ENCODE assay signal across 2 fruit fly cellular contexts in the genomic region with DNA sequence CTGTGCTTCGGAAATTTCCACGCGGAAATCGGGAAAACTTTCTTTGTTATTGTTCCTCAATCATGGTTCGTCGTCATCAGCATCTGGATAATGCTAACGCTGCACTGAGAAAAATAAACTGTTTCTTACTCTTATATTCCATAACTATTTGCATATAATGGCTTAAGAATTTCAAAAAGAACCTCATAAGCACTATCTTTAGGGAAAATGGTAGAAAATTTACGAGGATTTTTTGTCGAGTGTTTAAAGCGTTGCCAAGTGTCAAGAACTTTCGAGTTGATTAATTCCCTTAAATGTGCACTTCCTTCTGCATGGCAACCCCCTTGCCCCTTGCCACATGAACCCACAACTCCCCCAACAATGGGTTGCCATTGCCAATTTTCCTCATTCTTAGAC.
TF ChIP-seq lines count a peak whose summit lies in the region.

No protein-coding gene starts in this region.

TF ChIP-seq in whole organism, embryonic, 481 proteins besides CTCF, POLR2A, EP300 and RAD21 (continued from another document and continues in another):
- TF ChIP-seq CG1792 (GFP tag; optimal IDR thresholded peaks at IDR 0.05; lab: Kevin White, UChicago) (no peak), Asciz (GFP tag; optimal IDR thresholded peaks at IDR 0.05; lab: Kevin White, UChicago) (peak; percentile 46), B-H2 (GFP tag; optimal IDR thresholded peaks at IDR 0.05; lab: Kevin White, UChicago) (no peak), CG5245 (GFP tag; optimal IDR thresholded peaks at IDR 0.05; lab: Kevin White, UChicago) (no peak), nerfin-1 (tag; optimal IDR thresholded peaks at IDR 0.05; lab: Kevin White, UChicago) (no peak), row (GFP tag; IDR thresholded peaks at IDR 0.05; lab: Robert Waterston, UW) (no peak), CG8359 (GFP tag; optimal IDR thresholded peaks at IDR 0.05; lab: Kevin White, UChicago; ENCODE audit: borderline replicate concordance) (no peak), pfk (GFP tag; optimal IDR thresholded peaks at IDR 0.05; lab: Kevin White, UChicago) (no peak), al (GFP tag; IDR thresholded peaks at IDR 0.05; lab: Robert Waterston, UW) (no peak), CG14710 (tag; optimal IDR thresholded peaks at IDR 0.05; lab: Kevin White, UChicago) (peak; percentile 38), toy (GFP tag; IDR thresholded peaks at IDR 0.05; lab: Robert Waterston, UW) (no peak), CG4282 (GFP tag; optimal IDR thresholded peaks at IDR 0.05; lab: Kevin White, UChicago) (no peak), CG15514 (GFP tag; optimal IDR thresholded peaks at IDR 0.05; lab: Kevin White, UChicago) (no peak), sima (GFP tag; optimal IDR thresholded peaks at IDR 0.05; lab: Kevin White, UChicago) (peak; percentile 31), mam (GFP tag; optimal IDR thresholded peaks at IDR 0.05; lab: Kevin White, UChicago) (peak; percentile 25), tin (GFP tag; optimal IDR thresholded peaks at IDR 0.05; lab: Kevin White, UChicago) (peak; percentile 46), CG12942 (GFP tag; optimal IDR thresholded peaks at IDR 0.05; lab: Kevin White, UChicago) (peak; percentile 33), CG31365 (tag; optimal IDR thresholded peaks at IDR 0.05; lab: Kevin White, UChicago) (no peak), hb (GFP tag; IDR thresholded peaks at IDR 0.05; lab: Robert Waterston, UW; ENCODE audit: partially characterized antibody) (no peak), Mad (GFP tag; optimal IDR thresholded peaks at IDR 0.05; lab: Kevin White, UChicago) (peak; percentile 12), tup (GFP tag; optimal IDR thresholded peaks at IDR 0.05; lab: Kevin White, UChicago) (no peak), CG9215 (GFP tag; IDR thresholded peaks at IDR 0.05; lab: Robert Waterston, UW) (no peak; the same call in 1 of the 2 replicates), CG10267 (tag; optimal IDR thresholded peaks at IDR 0.05; lab: Kevin White, UChicago) (peak; percentile 31), peb (GFP tag; IDR thresholded peaks at IDR 0.05; lab: Robert Waterston, UW) (no peak), NC2β (GFP tag; optimal IDR thresholded peaks at IDR 0.05; lab: Kevin White, UChicago) (peak; percentile 55), Max (GFP tag; optimal IDR thresholded peaks at IDR 0.05; lab: Kevin White, UChicago) (no peak), pum (GFP tag; optimal IDR thresholded peaks at IDR 0.05; lab: Kevin White, UChicago) (peak; percentile 32), MBD-R2 (GFP tag; IDR thresholded peaks at IDR 0.05; lab: Robert Waterston, UW) (no peak), jing (GFP tag; optimal IDR thresholded peaks at IDR 0.05; lab: Kevin White, UChicago) (peak; percentile 45), CG10321 (GFP tag; IDR thresholded peaks at IDR 0.05; lab: Robert Waterston, UW) (no peak), CG6654 (GFP tag; optimal IDR thresholded peaks at IDR 0.05; lab: Kevin White, UChicago) (peak; percentile 44), CG17802 (tag; optimal IDR thresholded peaks at IDR 0.05; lab: Kevin White, UChicago) (peak; percentile 41), Ets65A (GFP tag; lab: Kevin White, UChicago) (peak; percentile 91), danr (GFP tag; IDR thresholded peaks at IDR 0.05; lab: Robert Waterston, UW) (no peak), CG17612 (GFP tag; IDR thresholded peaks at IDR 0.05; lab: Robert Waterston, UW) (no peak), az2 (GFP tag; optimal IDR thresholded peaks at IDR 0.05; lab: Kevin White, UChicago) (peak; percentile 69), GATAe (GFP tag; conservative IDR thresholded peaks at IDR 0.05; lab: Robert Waterston, UW) (no peak), exex (tag; optimal IDR thresholded peaks at IDR 0.05; lab: Kevin White, UChicago) (no peak), CG34422 (GFP tag; IDR thresholded peaks at IDR 0.05; lab: Robert Waterston, UW) (peak; percentile 37; the same call in 1 of the 3 replicates), CG11696 (GFP tag; IDR thresholded peaks at IDR 0.05; lab: Robert Waterston, UW) (no peak), Ptx1 (GFP tag; IDR thresholded peaks at IDR 0.05; lab: Robert Waterston, UW) (peak; percentile 53), Sin3A (optimal IDR thresholded peaks at IDR 0.05; lab: Kevin White, UChicago) (no peak), Tbp (GFP tag; optimal IDR thresholded peaks at IDR 0.05; lab: Kevin White, UChicago) (no peak), TFAM (GFP tag; optimal IDR thresholded peaks at IDR 0.05; lab: Kevin White, UChicago) (no peak), pros (GFP tag; optimal IDR thresholded peaks at IDR 0.05; lab: Kevin White, UChicago) (no peak), ems (GFP tag; optimal IDR thresholded peaks at IDR 0.05; lab: Kevin White, UChicago) (no peak), mld (GFP tag; IDR thresholded peaks at IDR 0.05; lab: Robert Waterston, UW; ENCODE audit: partially characterized antibody) (no peak), Antp (GFP tag; optimal IDR thresholded peaks at IDR 0.05; lab: Kevin White, UChicago) (peak; percentile 56), trh (GFP tag; optimal IDR thresholded peaks at IDR 0.05; lab: Kevin White, UChicago) (no peak), CG1603 (tag; optimal IDR thresholded peaks at IDR 0.05; lab: Kevin White, UChicago) (peak; percentile 69), CG4328 (GFP tag; optimal IDR thresholded peaks at IDR 0.05; lab: Kevin White, UChicago) (no peak), ken (GFP tag; IDR thresholded peaks at IDR 0.05; lab: Robert Waterston, UW) (peak; percentile 44; the same call in 1 of the 3 replicates), Dek (tag; optimal IDR thresholded peaks at IDR 0.05; lab: Kevin White, UChicago) (peak; percentile 25), ham (GFP tag; IDR thresholded peaks at IDR 0.05; lab: Robert Waterston, UW) (no peak), Atf-2 (GFP tag; optimal IDR thresholded peaks at IDR 0.05; lab: Kevin White, UChicago) (peak; percentile 55), CG10543 (GFP tag; optimal IDR thresholded peaks at IDR 0.05; lab: Kevin White, UChicago) (no peak), Sry-δ (GFP tag; optimal IDR thresholded peaks at IDR 0.05; lab: Kevin White, UChicago) (peak; percentile 6), CG4854 (GFP tag; optimal IDR thresholded peaks at IDR 0.05; lab: Kevin White, UChicago) (peak; percentile 63), CG13296 (GFP tag; optimal IDR thresholded peaks at IDR 0.05; lab: Kevin White, UChicago) (no peak), jumu (GFP tag; optimal IDR thresholded peaks at IDR 0.05; lab: Kevin White, UChicago) (no peak), CG14965 (GFP tag; optimal IDR thresholded peaks at IDR 0.05; lab: Kevin White, UChicago; ENCODE audit: borderline replicate concordance) (no peak), NFAT (GFP tag; IDR thresholded peaks at IDR 0.05; lab: Robert Waterston, UW) (no peak), pan (optimal IDR thresholded peaks at IDR 0.05; lab: Kevin White, UChicago) (no peak), pan (GFP tag; optimal IDR thresholded peaks at IDR 0.05 in 1 of 2, IDR thresholded peaks at IDR 0.05 in 1 of 2) (peak in 1 of 2 experiments; percentile 57), ato (GFP tag; IDR thresholded peaks at IDR 0.05; lab: Robert Waterston, UW; ENCODE audit: partially characterized antibody) (no peak)

TF ChIP-seq in whole organism, prepupa, 60 proteins besides CTCF, POLR2A, EP300 and RAD21 (continued from another document):
- TF ChIP-seq CG11902 (GFP tag; optimal IDR thresholded peaks at IDR 0.05; lab: Kevin White, UChicago) = no peak
- peak; percentile 28 for TF ChIP-seq lz (GFP tag; optimal IDR thresholded peaks at IDR 0.05; lab: Kevin White, UChicago)
- TF ChIP-seq salr (GFP tag; optimal IDR thresholded peaks at IDR 0.05; lab: Kevin White, UChicago) = peak in 1 of 2 experiments; percentile 53
- TF ChIP-seq CG32006 (GFP tag; optimal IDR thresholded peaks at IDR 0.05; lab: Kevin White, UChicago) = peak; percentile 79
- no peak for TF ChIP-seq CG1621 (tag; optimal IDR thresholded peaks at IDR 0.05; lab: Kevin White, UChicago)
- TF ChIP-seq Lpt (GFP tag; optimal IDR thresholded peaks at IDR 0.05; lab: Kevin White, UChicago) = no peak
- peak; percentile 76 for TF ChIP-seq achi (GFP tag; optimal IDR thresholded peaks at IDR 0.05; lab: Kevin White, UChicago)
- peak; percentile 12 for TF ChIP-seq Ets21C (GFP tag; optimal IDR thresholded peaks at IDR 0.05; lab: Kevin White, UChicago)
- peak; percentile 67 for TF ChIP-seq OdsH (GFP tag; optimal IDR thresholded peaks at IDR 0.05; lab: Kevin White, UChicago)
- peak; percentile 51 for TF ChIP-seq CG8632 (GFP tag; optimal IDR thresholded peaks at IDR 0.05; lab: Kevin White, UChicago)
- TF ChIP-seq esn (GFP tag; optimal IDR thresholded peaks at IDR 0.05; lab: Kevin White, UChicago) = no peak
- TF ChIP-seq Sox102F (GFP tag; optimal IDR thresholded peaks at IDR 0.05; lab: Kevin White, UChicago) = peak; percentile 27
- TF ChIP-seq CG9139 (GFP tag; optimal IDR thresholded peaks at IDR 0.05; lab: Kevin White, UChicago) = no peak
- no peak for TF ChIP-seq ss (GFP tag; optimal IDR thresholded peaks at IDR 0.05; lab: Kevin White, UChicago)
- TF ChIP-seq CG6854 (GFP tag; optimal IDR thresholded peaks at IDR 0.05; lab: Kevin White, UChicago) = no peak
- TF ChIP-seq CG11762 (GFP tag; optimal IDR thresholded peaks at IDR 0.05; lab: Kevin White, UChicago; ENCODE audit: insufficient read depth) = peak; percentile 56
- peak; percentile 44 for TF ChIP-seq cyc (GFP tag; optimal IDR thresholded peaks at IDR 0.05; lab: Kevin White, UChicago)
- peak; percentile 85 for TF ChIP-seq svp (GFP tag; lab: Kevin White, UChicago)
- peak; percentile 59 for TF ChIP-seq CG3919 (GFP tag; optimal IDR thresholded peaks at IDR 0.05; lab: Kevin White, UChicago)
- TF ChIP-seq CG3032 (tag; optimal IDR thresholded peaks at IDR 0.05; lab: Kevin White, UChicago) = peak; percentile 51
- no peak for TF ChIP-seq fkh (GFP tag; optimal IDR thresholded peaks at IDR 0.05; lab: Kevin White, UChicago)
- peak; percentile 52 for TF ChIP-seq acj6 (GFP tag; optimal IDR thresholded peaks at IDR 0.05; lab: Kevin White, UChicago)
- peak; percentile 64 for TF ChIP-seq Ets96B (tag; optimal IDR thresholded peaks at IDR 0.05; lab: Kevin White, UChicago)
- TF ChIP-seq Sox15 (GFP tag; optimal IDR thresholded peaks at IDR 0.05; lab: Kevin White, UChicago) = peak; percentile 17
- no peak for TF ChIP-seq Hr38 (GFP tag; optimal IDR thresholded peaks at IDR 0.05; lab: Kevin White, UChicago)
- TF ChIP-seq CG6792 (GFP tag; optimal IDR thresholded peaks at IDR 0.05; lab: Kevin White, UChicago) = no peak
- TF ChIP-seq fd59A (GFP tag; optimal IDR thresholded peaks at IDR 0.05; lab: Kevin White, UChicago) = peak; percentile 5
- TF ChIP-seq eg (GFP tag; IDR thresholded peaks at IDR 0.05; lab: Robert Waterston, UW) = peak; percentile 67; the same call in 2 of the 3 replicates
- peak; percentile 63 for TF ChIP-seq Hr4 (GFP tag; optimal IDR thresholded peaks at IDR 0.05; lab: Kevin White, UChicago)
- peak; percentile 20 for TF ChIP-seq CG6808 (GFP tag; optimal IDR thresholded peaks at IDR 0.05; lab: Kevin White, UChicago)
- TF ChIP-seq Hr39 (GFP tag; optimal IDR thresholded peaks at IDR 0.05; lab: Kevin White, UChicago) = peak; percentile 57
- TF ChIP-seq Blimp-1 (GFP tag; optimal IDR thresholded peaks at IDR 0.05; lab: Kevin White, UChicago) = no peak
- peak; percentile 3 for TF ChIP-seq Eip75B (GFP tag; optimal IDR thresholded peaks at IDR 0.05; lab: Kevin White, UChicago)
- TF ChIP-seq spab (GFP tag; optimal IDR thresholded peaks at IDR 0.05; lab: Kevin White, UChicago) = peak; percentile 10
- TF ChIP-seq CG34406 (GFP tag; optimal IDR thresholded peaks at IDR 0.05; lab: Kevin White, UChicago) = peak; percentile 34
- peak; percentile 75 for TF ChIP-seq Eip78C (GFP tag; lab: Kevin White, UChicago)
- no peak for TF ChIP-seq net (GFP tag; optimal IDR thresholded peaks at IDR 0.05; lab: Kevin White, UChicago)
- peak; percentile 18 for TF ChIP-seq Met (GFP tag; optimal IDR thresholded peaks at IDR 0.05; lab: Kevin White, UChicago)
